Fruit fly (Drosophila melanogaster): ENCODE data around the gene CG7872.

CG7872 gene

dm6 chrX:15532062-15532461, 45.9 kb upstream of the CG7872 start (continued):
- TF ChIP-seq gsb (GFP tag; IDR thresholded peaks at IDR 0.05) (no peak), hb (GFP tag; IDR thresholded peaks at IDR 0.05; ENCODE audit: partially characterized antibody) (no peak), CG9215 (GFP tag; IDR thresholded peaks at IDR 0.05) (peak; percentile 62; the same call in 1 of the 2 replicates), CG6689 (GFP tag; IDR thresholded peaks at IDR 0.05) (peak; percentile 47; the same call in 1 of the 2 replicates), h (optimal IDR thresholded peaks at IDR 0.05) (no peak), Sin3A (optimal IDR thresholded peaks at IDR 0.05) (no peak), grn (GFP tag; optimal IDR thresholded peaks at IDR 0.05) (no peak), Oli (tag; optimal IDR thresholded peaks at IDR 0.05) (peak; percentile 39), nmo (GFP tag; optimal IDR thresholded peaks at IDR 0.05) (peak; percentile 18), bigmax (GFP tag; optimal IDR thresholded peaks at IDR 0.05) (no peak), CG17328 (GFP tag; IDR thresholded peaks at IDR 0.05) (no peak), jing (GFP tag; optimal IDR thresholded peaks at IDR 0.05) (no peak), CG3995 (GFP tag; optimal IDR thresholded peaks at IDR 0.05) (no peak), CG6654 (GFP tag; optimal IDR thresholded peaks at IDR 0.05) (no peak), CG15696 (tag; optimal IDR thresholded peaks at IDR 0.05) (no peak), kah (GFP tag; optimal IDR thresholded peaks at IDR 0.05) (no peak), CG7839 (tag; optimal IDR thresholded peaks at IDR 0.05) (peak; percentile 53), CrebB (tag; optimal IDR thresholded peaks at IDR 0.05) (no peak), Gsc (GFP tag; IDR thresholded peaks at IDR 0.05) (no peak), CG32772 (GFP tag; IDR thresholded peaks at IDR 0.05) (0 out of 2 replicates have a peak, but pooled peaks have one; percentile 12), CG13624 (GFP tag; optimal IDR thresholded peaks at IDR 0.05) (no peak), CG9797 (GFP tag; optimal IDR thresholded peaks at IDR 0.05) (no peak), CG6254 (GFP tag; optimal IDR thresholded peaks at IDR 0.05) (no peak), CG18599 (GFP tag; optimal IDR thresholded peaks at IDR 0.05) (peak; percentile 62), CG3726 (GFP tag; IDR thresholded peaks at IDR 0.05) (no peak), lov (optimal IDR thresholded peaks at IDR 0.05) (no peak), lov (GFP tag; IDR thresholded peaks at IDR 0.05) (no peak), CG2116 (GFP tag; optimal IDR thresholded peaks at IDR 0.05) (no peak), CG11247 (GFP tag; IDR thresholded peaks at IDR 0.05) (no peak), dysf (GFP tag; IDR thresholded peaks at IDR 0.05) (peak; percentile 67), E2f2 (GFP tag; IDR thresholded peaks at IDR 0.05) (no peak), insv (GFP tag; optimal IDR thresholded peaks at IDR 0.05) (no peak), CG4854 (GFP tag; optimal IDR thresholded peaks at IDR 0.05) (no peak), CG12104 (GFP tag; optimal IDR thresholded peaks at IDR 0.05) (no peak), Lim3 (GFP tag; IDR thresholded peaks at IDR 0.05) (no peak), CG15479 (GFP tag; optimal IDR thresholded peaks at IDR 0.05) (no peak), CG12391 (tag; optimal IDR thresholded peaks at IDR 0.05) (peak; percentile 37), stwl (tag; optimal IDR thresholded peaks at IDR 0.05) (no peak), CG3847 (GFP tag; IDR thresholded peaks at IDR 0.05) (no peak), Hey (tag; optimal IDR thresholded peaks at IDR 0.05) (no peak), zen (tag; optimal IDR thresholded peaks at IDR 0.05) (no peak), CG12769 (tag; optimal IDR thresholded peaks at IDR 0.05) (peak; percentile 39), CG10462 (GFP tag; optimal IDR thresholded peaks at IDR 0.05) (no peak), CG7987 (GFP tag; optimal IDR thresholded peaks at IDR 0.05) (no peak), Lpt (GFP tag; optimal IDR thresholded peaks at IDR 0.05) (no peak), CG30403 (GFP tag; optimal IDR thresholded peaks at IDR 0.05) (peak; percentile 30), en (GFP tag; optimal IDR thresholded peaks at IDR 0.05) (no peak), Hmx (GFP tag; optimal IDR thresholded peaks at IDR 0.05) (no peak), CG34224 (GFP tag; IDR thresholded peaks at IDR 0.05; ENCODE audit: partially characterized antibody) (no peak), CG8281 (tag; optimal IDR thresholded peaks at IDR 0.05) (no peak), CG2129 (GFP tag; IDR thresholded peaks at IDR 0.05; ENCODE audit: partially characterized antibody) (no peak), Myb (GFP tag; optimal IDR thresholded peaks at IDR 0.05) (no peak), danr (GFP tag; IDR thresholded peaks at IDR 0.05) (peak; percentile 30; the same call in 1 of the 2 replicates)

All from whole organism, embryonic.